Worm (Caenorhabditis elegans) whole organism, midembryonic: ENCODE data around the gene ccdc-12.

Source experiments
- T22C8.4 ChIP-seq: fragments of 200-800 bp; sonication (Bioruptor generic); IDR thresholded peaks from 2 replicates; pipeline ENCODE4 v1.3.6; 2022; ENCODE audit warnings: missing genetic modification characterization, missing compliant biosample characterization
- cog-1 ChIP-seq: sonication (generic microtip); optimal IDR thresholded peaks from 2 replicates; lab custom pipeline; 2016; ENCODE audit warnings: missing genetic modification characterization, missing compliant biosample characterization
- flt-1 ChIP-seq: fragments of 200-800 bp; sonication (Bioruptor generic); IDR thresholded peaks from 2 replicates; pipeline ENCODE4 v1.3.6; 2022; ENCODE audit warnings: missing genetic modification characterization, missing compliant biosample characterization
- klf-2 ChIP-seq: fragments of 200-800 bp; sonication (Bioruptor generic); conservative IDR thresholded peaks from 2 replicates; pipeline ENCODE4 v1.3.6; 2022; ENCODE audit warnings: missing genetic modification reagents, missing genetic modification characterization, missing compliant biosample characterization
- med-1 ChIP-seq: sonication (generic microtip); optimal IDR thresholded peaks from 2 replicates; lab custom pipeline; 2017; ENCODE audit warnings: missing genetic modification characterization, mild to moderate bottlenecking, missing compliant biosample characterization, antibody characterized with exemption, missing genetic modification reagents; ENCODE audit not compliant: insufficient read depth
- ref-1 ChIP-seq: fragments of 200-800 bp; sonication (Bioruptor generic); conservative IDR thresholded peaks from 2 replicates; pipeline ENCODE4 v1.3.6; 2022; ENCODE audit warnings: missing genetic modification reagents, missing genetic modification characterization, missing compliant biosample characterization
- tab-1 ChIP-seq: fragments of 200-800 bp; sonication (Bioruptor generic); IDR thresholded peaks from 2 replicates; pipeline ENCODE4 v1.3.6; 2022; ENCODE audit warnings: missing genetic modification characterization, missing compliant biosample characterization
- ztf-23 ChIP-seq: fragments of 200-800 bp; sonication (Bioruptor generic); IDR thresholded peaks from 2 replicates; pipeline ENCODE4 v1.3.6; 2022; ENCODE audit warnings: missing genetic modification reagents, missing genetic modification characterization, missing compliant biosample characterization
- ztf-29 ChIP-seq: fragments of 200-800 bp; sonication (Bioruptor generic); IDR thresholded peaks from 2 replicates; pipeline ENCODE4 v1.3.6; 2022; ENCODE audit warnings: missing genetic modification reagents, missing genetic modification characterization, missing compliant biosample characterization

ccdc-12 gene

DNA sequence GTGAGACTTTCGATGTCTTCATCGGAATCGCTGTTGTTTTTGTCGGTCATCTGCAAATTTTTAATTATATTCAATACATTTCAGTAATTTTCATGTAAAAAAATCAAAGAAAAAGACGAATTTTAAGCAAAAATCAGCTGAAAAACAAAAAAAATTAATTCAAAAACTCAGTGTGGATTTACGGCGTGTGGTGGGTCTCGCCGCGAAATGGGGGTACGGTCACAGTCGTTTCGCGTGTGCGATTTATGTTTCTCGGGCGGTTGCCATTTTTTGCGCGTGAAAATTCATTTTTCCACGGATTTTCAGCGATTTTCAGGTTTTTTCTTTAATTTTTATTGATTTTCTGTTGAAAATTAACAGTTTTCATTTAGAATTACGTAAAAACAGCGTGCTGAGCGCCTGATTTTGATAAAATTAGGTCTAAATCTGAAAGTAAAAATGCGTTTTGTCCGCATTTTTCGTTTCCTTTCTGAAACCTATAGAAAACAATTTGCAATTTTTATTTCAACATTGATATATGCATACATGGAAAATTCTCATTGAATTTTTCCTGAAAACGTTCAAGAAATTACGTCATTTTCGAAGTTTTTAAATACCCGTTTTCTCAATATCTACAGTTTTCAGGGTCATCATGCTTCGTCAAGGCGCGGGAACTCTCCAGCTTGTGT, at the start of gene ccdc-12, which contains the start of gene Y69A2AR.18:
Gene ccdc-12 (minus strand): TSS at position 57 of the 668 bp plus-strand sequence.
Gene Y69A2AR.18 (plus strand): TSS at position 618 of the 668 bp plus-strand sequence.
- no peak for TF ChIP-seq flt-1 (GFP tag; lab: Robert Waterston, UW)
- TF ChIP-seq cog-1 (tag; lab: Kevin White, UChicago): no peak
- TF ChIP-seq ref-1 (GFP tag; lab: Robert Waterston, UW): no peak
- no peak for TF ChIP-seq ztf-29
- no peak for TF ChIP-seq med-1
- no peak for TF ChIP-seq tab-1
- no peak for TF ChIP-seq klf-2

DNA sequence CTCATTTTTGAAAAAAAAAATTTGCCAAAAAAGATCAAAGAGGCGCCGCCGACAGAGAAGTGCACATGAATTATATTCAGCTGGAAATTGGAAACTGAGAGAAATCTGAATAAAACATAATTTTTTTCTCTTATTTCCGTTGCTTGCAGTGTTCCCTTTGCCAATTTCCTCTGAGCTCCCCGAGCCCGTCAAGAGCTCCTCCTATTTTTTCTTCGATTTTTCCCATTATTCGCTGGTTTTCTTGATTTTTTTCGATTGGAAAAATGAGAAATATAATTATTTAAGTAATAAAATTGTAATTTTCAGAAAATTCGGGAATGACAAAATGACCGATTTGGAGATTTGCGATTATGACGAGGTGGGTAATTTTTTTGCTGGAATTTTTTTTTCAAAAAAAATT, 47.0 kb upstream of the ccdc-12 start, which contains the start of gene sprr-3:
Gene sprr-3 (plus strand): TSS at position 301 of the 400 bp plus-strand sequence.
- TF ChIP-seq cog-1 (tag; lab: Kevin White, UChicago): no peak
- no peak for TF ChIP-seq ztf-23
- no peak for TF ChIP-seq klf-2
- no peak for TF ChIP-seq ztf-29
- no peak for TF ChIP-seq ref-1 (GFP tag; lab: Robert Waterston, UW)
- TF ChIP-seq tab-1: no peak
- TF ChIP-seq T22C8.4 (GFP tag; lab: Robert Waterston, UW): no peak
- no peak for TF ChIP-seq med-1
- no peak for TF ChIP-seq flt-1 (GFP tag; lab: Robert Waterston, UW)

DNA sequence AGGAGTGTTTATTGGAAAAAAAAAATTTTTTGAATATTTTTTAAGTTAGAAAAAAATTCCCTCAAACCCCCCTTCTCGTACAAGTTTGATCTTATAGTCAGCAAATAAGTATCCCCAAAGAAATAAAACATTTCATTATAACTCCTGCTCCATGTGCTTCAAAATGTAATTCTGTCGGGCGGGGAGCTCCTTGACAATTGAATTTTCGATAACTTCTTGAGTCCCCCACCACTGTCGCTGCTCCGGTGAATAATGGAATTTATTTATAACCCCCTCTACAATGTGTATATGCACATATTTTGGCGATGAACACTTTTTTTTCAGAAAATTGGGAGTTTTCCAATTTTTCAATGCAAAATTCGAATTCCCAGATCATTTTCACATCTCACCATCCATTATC, 42.8 kb upstream of the ccdc-12 start:
- TF ChIP-seq med-1: no peak
- TF ChIP-seq cog-1 (tag; lab: Kevin White, UChicago): no peak
- TF ChIP-seq klf-2: no peak
- TF ChIP-seq ref-1 (GFP tag; lab: Robert Waterston, UW): no peak
- TF ChIP-seq T22C8.4 (GFP tag; lab: Robert Waterston, UW): no peak
- no peak for TF ChIP-seq ztf-29
- TF ChIP-seq tab-1: no peak
- TF ChIP-seq flt-1 (GFP tag; lab: Robert Waterston, UW): no peak
- no peak for TF ChIP-seq ztf-23

DNA sequence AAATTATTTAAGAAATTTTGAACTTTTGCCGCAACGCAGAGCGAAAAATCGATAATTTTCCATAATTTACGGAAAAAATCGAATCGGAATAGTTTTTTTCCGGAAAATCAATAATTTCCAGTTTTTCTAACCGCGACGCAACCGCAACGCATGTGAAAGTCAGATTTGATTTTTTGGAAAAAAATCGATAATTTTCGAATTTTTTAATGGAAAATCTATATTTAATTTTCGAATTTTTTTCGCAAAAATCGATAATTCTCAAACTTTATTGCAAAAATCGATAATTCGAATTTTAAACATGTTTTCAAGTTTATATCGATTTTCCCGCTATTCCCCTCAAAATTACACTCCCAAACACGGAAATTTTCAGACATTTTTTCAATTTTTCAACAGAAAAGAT, 35.3 kb upstream of the ccdc-12 start:
- TF ChIP-seq T22C8.4 (GFP tag; lab: Robert Waterston, UW) (peak; percentile 77; the same call in 1 of the 2 replicates), flt-1 (GFP tag; lab: Robert Waterston, UW) (no peak), cog-1 (tag; lab: Kevin White, UChicago) (no peak)

DNA sequence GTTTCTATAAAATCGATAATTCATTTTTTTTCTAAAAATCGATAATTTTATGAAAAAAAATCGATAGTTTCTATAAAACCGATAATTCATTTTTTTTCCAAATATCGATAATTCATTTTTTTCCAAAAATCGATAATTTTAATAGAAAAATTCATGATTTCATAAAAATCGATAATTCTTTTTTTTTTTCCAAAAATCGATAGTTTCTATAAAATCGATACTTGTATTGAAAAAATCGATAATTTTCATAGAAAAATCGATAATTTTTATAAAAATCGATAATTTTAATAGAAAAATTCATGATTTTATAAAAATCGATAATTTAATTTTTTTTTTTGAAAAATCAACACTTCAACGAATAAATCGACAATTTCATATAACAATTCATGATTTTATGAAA, 34.3 kb upstream of the ccdc-12 start:
- TF ChIP-seq T22C8.4 (GFP tag; lab: Robert Waterston, UW) (peak; percentile 54), ztf-23 (no peak), ref-1 (GFP tag; lab: Robert Waterston, UW) (no peak)

DNA sequence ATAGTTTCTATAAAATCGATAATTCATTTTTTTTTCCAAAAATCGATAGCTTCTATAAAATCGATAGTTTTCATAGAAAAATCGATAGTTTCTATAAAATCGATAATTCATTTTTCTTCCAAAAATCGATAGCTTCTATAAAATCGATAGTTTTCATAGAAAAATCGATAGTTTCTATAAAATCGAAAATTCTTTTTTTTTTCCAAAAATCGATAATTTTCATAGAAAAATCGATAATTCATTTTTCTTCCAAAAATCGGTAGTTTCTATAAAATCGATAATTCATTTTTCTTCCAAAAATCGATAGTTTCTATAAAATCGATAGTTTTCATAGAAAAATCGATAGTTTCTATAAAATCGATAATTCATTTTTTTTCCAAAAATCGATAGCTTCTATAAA, 33.8 kb upstream of the ccdc-12 start:
- TF ChIP-seq T22C8.4 (GFP tag; lab: Robert Waterston, UW): peak; percentile 26; the same call in 1 of the 2 replicates

DNA sequence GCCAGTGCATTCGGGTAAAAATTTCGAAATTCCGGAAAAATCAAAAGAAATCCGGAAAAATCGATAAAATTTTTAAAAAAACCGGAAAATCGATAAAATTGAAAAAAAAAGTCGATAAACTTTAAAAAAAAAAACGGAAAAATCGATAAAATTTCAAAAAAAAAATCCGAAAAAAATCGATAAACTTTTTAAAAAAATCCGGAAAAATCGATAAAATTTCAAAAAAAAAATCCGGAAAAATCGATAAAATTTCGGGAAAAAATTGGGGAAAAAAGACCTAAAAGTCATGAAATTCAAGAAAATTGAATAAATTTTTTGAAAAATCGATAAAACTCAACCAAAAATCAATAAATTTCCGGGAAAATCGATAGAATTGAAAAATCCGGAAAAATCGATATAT, 31.9 kb upstream of the ccdc-12 start:
- TF ChIP-seq cog-1 (tag; lab: Kevin White, UChicago) (no peak), ztf-23 (no peak), med-1 (no peak), T22C8.4 (GFP tag; lab: Robert Waterston, UW) (peak; percentile 79)

DNA sequence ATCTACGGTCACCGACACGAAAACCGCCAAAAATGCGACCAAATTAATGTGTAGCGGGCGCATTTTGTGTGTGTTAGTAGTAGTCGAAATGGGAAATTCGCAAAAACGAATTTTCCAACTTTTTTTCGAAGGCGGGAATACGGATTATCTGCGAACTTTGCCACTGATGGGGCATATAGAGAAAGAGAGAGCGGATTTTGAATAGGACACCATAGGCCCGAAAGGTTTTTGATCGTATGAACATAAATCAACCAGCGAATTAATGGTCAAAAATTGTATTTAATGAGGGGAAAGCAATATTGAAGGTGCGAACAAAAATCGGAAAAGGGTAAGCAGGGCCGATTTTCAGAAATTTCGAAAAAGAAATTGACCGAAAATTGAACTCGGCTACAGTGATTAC, 12.8 kb upstream of the ccdc-12 start, which contains the start of gene Y69A2AR.22:
Gene Y69A2AR.22 (minus strand): TSS at position 101 of the 400 bp plus-strand sequence.
- TF ChIP-seq cog-1 (tag; lab: Kevin White, UChicago) (no peak), tab-1 (no peak), ztf-29 (no peak), klf-2 (no peak)

DNA sequence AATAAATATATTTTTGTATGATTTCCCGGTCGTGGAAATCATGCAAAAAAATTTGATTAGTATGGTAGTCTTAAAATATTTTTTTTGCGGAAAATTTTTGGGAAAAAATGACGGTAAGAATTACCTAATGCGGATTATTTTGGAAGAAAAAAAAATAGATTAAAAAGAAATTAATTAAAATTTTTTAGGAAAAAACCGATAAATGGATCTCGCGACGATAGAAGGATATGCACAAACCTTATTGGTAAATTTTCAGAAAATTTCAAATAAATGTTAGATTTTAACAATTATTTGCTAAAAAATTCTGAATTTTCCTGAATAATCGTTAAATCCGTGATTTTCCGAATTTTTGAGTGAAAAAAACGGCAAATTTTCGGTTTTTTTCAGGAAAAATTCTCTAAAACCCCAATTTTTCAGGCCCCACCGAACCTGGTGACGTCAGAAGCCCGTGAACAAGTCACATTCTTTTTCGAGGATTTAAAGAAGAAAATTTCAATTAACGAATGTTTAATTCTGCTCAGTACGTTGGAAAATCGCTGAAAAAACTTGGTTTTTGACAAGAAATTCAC, 2.7 kb upstream of the ccdc-12 start, which contains the start of gene Y69A2AR.16:
Gene Y69A2AR.16 (plus strand): TSS at position 189 of the 569 bp plus-strand sequence.
- TF ChIP-seq klf-2 (no peak), ztf-23 (no peak), tab-1 (no peak), flt-1 (GFP tag; lab: Robert Waterston, UW) (no peak), ref-1 (GFP tag; lab: Robert Waterston, UW) (no peak), T22C8.4 (GFP tag; lab: Robert Waterston, UW) (no peak), cog-1 (tag; lab: Kevin White, UChicago) (no peak), med-1 (no peak), ztf-29 (no peak)

DNA sequence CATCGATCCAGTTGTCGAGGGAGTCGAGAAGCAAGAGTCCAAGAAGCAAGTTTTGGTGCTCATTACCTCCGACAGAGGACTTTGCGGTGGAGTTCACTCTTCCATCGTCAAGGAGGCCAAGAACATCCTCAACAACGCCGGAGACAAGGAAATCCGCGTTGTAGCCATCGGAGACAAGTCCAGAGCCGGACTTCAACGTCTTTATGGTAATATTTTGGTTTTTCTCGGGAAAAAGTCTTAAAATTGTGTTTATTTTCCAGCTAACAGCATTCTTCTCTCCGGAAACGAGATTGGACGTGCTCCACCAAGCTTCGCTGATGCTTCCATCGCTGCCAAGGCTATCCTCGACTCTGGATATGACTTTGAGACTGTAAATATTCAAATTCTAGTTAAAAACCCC, 1.1 kb upstream of the ccdc-12 start:
- TF ChIP-seq cog-1 (tag; lab: Kevin White, UChicago): no peak
- TF ChIP-seq flt-1 (GFP tag; lab: Robert Waterston, UW): no peak
- no peak for TF ChIP-seq klf-2
- no peak for TF ChIP-seq ref-1 (GFP tag; lab: Robert Waterston, UW)
- TF ChIP-seq med-1: no peak
- TF ChIP-seq T22C8.4 (GFP tag; lab: Robert Waterston, UW): no peak
- TF ChIP-seq ztf-29: no peak
- no peak for TF ChIP-seq ztf-23
- no peak for TF ChIP-seq tab-1

DNA sequence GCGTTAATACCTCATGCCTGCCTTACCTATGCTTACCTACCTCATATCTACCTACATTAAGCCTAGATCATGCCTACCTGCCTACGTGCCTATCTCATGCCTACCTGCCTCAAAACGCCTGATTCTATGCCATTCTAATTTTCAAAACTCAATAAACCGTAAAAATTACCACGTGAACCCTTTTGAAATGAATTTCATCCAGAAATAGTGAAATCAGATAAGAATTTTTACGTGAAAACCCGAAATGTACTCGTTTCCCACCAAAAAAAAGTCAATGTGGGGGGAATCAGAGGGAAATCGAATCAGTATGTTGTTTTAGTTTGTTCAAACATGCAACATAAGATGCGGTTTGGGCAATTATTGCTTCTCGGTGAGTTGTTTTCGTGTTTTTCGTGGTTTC, 6.5 kb downstream of the ccdc-12 start, which contains the start of gene Y69A2AR.19:
Gene Y69A2AR.19 (plus strand): TSS at position 301 of the 400 bp plus-strand sequence.
- no peak for TF ChIP-seq med-1
- no peak for TF ChIP-seq klf-2
- no peak for TF ChIP-seq ztf-23
- TF ChIP-seq cog-1 (tag; lab: Kevin White, UChicago): no peak
- TF ChIP-seq flt-1 (GFP tag; lab: Robert Waterston, UW): no peak
- TF ChIP-seq tab-1: no peak
- no peak for TF ChIP-seq ref-1 (GFP tag; lab: Robert Waterston, UW)
- TF ChIP-seq T22C8.4 (GFP tag; lab: Robert Waterston, UW): no peak
- TF ChIP-seq ztf-29: no peak
